Fruit fly (Drosophila melanogaster) whole organism, embryonic: ENCODE measurements around the gene Tsen34.
A peak's percentile ranks its signal among the peaks of the same experiment; 100 is the strongest.

Experiments
- BEAF-32 ChIP-seq: fragments of 200-800 bp; sonication (Bioruptor generic); optimal IDR thresholded peaks from 3 replicates; lab custom pipeline; 2017; ENCODE audit warnings: missing biosample characterization, missing genetic modification characterization, mild to moderate bottlenecking, moderate library complexity, missing genetic modification reagents
- Blimp-1 ChIP-seq: fragments of 200-800 bp; sonication (Bioruptor generic); optimal IDR thresholded peaks from 3 replicates; lab custom pipeline; 2018; ENCODE audit warnings: missing biosample characterization, missing genetic modification characterization, mild to moderate bottlenecking, moderate library complexity, missing genetic modification reagents
- Bteb2 ChIP-seq: fragments of 200-800 bp; sonication (Bioruptor generic); optimal IDR thresholded peaks from 2 replicates; lab custom pipeline; 2016; ENCODE audit warnings: missing biosample characterization, missing genetic modification characterization
- CG11093 ChIP-seq: fragments of 200-800 bp; sonication (Bioruptor generic); IDR thresholded peaks from 3 replicates; pipeline ENCODE4 v1.3.6; 2022; ENCODE audit warnings: missing biosample characterization, missing genetic modification characterization
- CG11696 ChIP-seq: fragments of 200-800 bp; sonication (Bioruptor generic); IDR thresholded peaks from 2 replicates; pipeline ENCODE4 v1.3.6; 2022; ENCODE audit warnings: missing biosample characterization, missing genetic modification characterization
- CG14441 ChIP-seq: fragments of 200-800 bp; sonication (Bioruptor generic); IDR thresholded peaks from 2 replicates; pipeline ENCODE4 v1.3.6; 2022; ENCODE audit warnings: missing biosample characterization, missing genetic modification characterization
- CG14860 ChIP-seq: fragments of 200-800 bp; sonication (Bioruptor generic); IDR thresholded peaks from 3 replicates; pipeline ENCODE4 v1.3.6; 2022; ENCODE audit warnings: missing biosample characterization, missing genetic modification characterization; ENCODE audit not compliant: partially characterized antibody
- CG15601 ChIP-seq: fragments of 200-800 bp; sonication (Bioruptor generic); optimal IDR thresholded peaks from 3 replicates; lab custom pipeline; 2019; ENCODE audit warnings: missing biosample characterization, mild to moderate bottlenecking, missing genetic modification characterization, moderate library complexity
- CG17186 ChIP-seq: fragments of 200-800 bp; sonication (Bioruptor generic); optimal IDR thresholded peaks from 3 replicates; lab custom pipeline; 2017; ENCODE audit warnings: missing biosample characterization, missing genetic modification reagents, missing genetic modification characterization
- CG33557 ChIP-seq: fragments of 200-800 bp; sonication (Bioruptor generic); optimal IDR thresholded peaks from 2 replicates; lab custom pipeline; 2019; ENCODE audit warnings: missing biosample characterization, mild to moderate bottlenecking, missing genetic modification characterization, moderate library complexity
- CG4282 ChIP-seq: fragments of 200-800 bp; sonication (Bioruptor generic); optimal IDR thresholded peaks from 2 replicates; lab custom pipeline; 2016; ENCODE audit warnings: missing biosample characterization, missing genetic modification characterization
- CG4707 ChIP-seq: fragments of 200-800 bp; sonication (Bioruptor generic); optimal IDR thresholded peaks from 2 replicates; lab custom pipeline; 2018; ENCODE audit warnings: missing biosample characterization, mild to moderate bottlenecking, missing genetic modification characterization, moderate library complexity
- Camta ChIP-seq: fragments of 200-800 bp; sonication (Bioruptor generic); optimal IDR thresholded peaks from 2 replicates; lab custom pipeline; 2016; ENCODE audit warnings: missing biosample characterization, missing genetic modification characterization
- D ChIP-seq, 2 experiments: fragments of 200-800 bp in 1 of 2; fragments of >200 bp in 1 of 2; sonication (Bioruptor generic) in 1 of 2; optimal IDR thresholded peaks; 2 replicates in 1 of 2; 3 replicates in 1 of 2; lab custom pipeline; 2017; ENCODE audit warnings: mild to moderate bottlenecking in 1 of 2, missing biosample characterization in 1 of 2, missing genetic modification characterization in 1 of 2, missing genetic modification reagents in 1 of 2
- Dref ChIP-seq: fragments of 200-800 bp; sonication (Bioruptor generic); IDR thresholded peaks from 2 replicates; pipeline ENCODE4 v1.3.6; 2022; ENCODE audit warnings: missing biosample characterization, missing genetic modification characterization
- Drgx ChIP-seq: fragments of 200-800 bp; sonication (Bioruptor generic); IDR thresholded peaks from 2 replicates; pipeline ENCODE4 v1.3.6; 2022; ENCODE audit warnings: missing biosample characterization, missing genetic modification characterization
- Fer3 ChIP-seq: fragments of 200-800 bp; sonication (Bioruptor generic); optimal IDR thresholded peaks from 2 replicates; lab custom pipeline; 2018; ENCODE audit warnings: missing biosample characterization, mild to moderate bottlenecking, missing genetic modification characterization, moderate library complexity
- Hmr ChIP-seq: fragments of 200-800 bp; sonication (Bioruptor generic); optimal IDR thresholded peaks from 3 replicates; lab custom pipeline; 2017; ENCODE audit warnings: mild to moderate bottlenecking, missing biosample characterization, missing genetic modification reagents, missing genetic modification characterization
- Kr ChIP-seq: fragments of 200-800 bp; sonication (Bioruptor generic); optimal IDR thresholded peaks from 2 replicates; lab custom pipeline; 2017; ENCODE audit warnings: missing biosample characterization, mild to moderate bottlenecking, missing genetic modification characterization
- Max ChIP-seq: fragments of 200-800 bp; sonication (Bioruptor generic); optimal IDR thresholded peaks from 2 replicates; lab custom pipeline; 2016; ENCODE audit warnings: missing biosample characterization, mild to moderate bottlenecking, missing genetic modification characterization
- Optix ChIP-seq: fragments of 200-800 bp; sonication (Bioruptor generic); IDR thresholded peaks from 3 replicates; pipeline ENCODE4 v1.3.6; 2022; ENCODE audit warnings: missing biosample characterization, missing genetic modification characterization
- Rx ChIP-seq: fragments of 200-800 bp; sonication (Bioruptor generic); IDR thresholded peaks from 2 replicates; pipeline ENCODE4 v1.3.6; 2022; ENCODE audit warnings: missing biosample characterization, missing genetic modification characterization
- TFAM ChIP-seq: fragments of 200-800 bp; sonication (Bioruptor generic); optimal IDR thresholded peaks from 2 replicates; lab custom pipeline; 2017; ENCODE audit warnings: missing biosample characterization, missing genetic modification characterization, inconsistent platforms
- Trl ChIP-seq, 3 experiments: fragments of >200 bp in 2 of 3; fragments of 200-800 bp in 1 of 3; sonication (Bioruptor generic) in 1 of 3; optimal IDR thresholded peaks; 2 replicates in 1 of 3; 3 replicates in 2 of 3; lab custom pipeline; 2016 to 2017; ENCODE audit warnings: missing biosample characterization in 1 of 3, missing genetic modification characterization in 1 of 3
- Xrp1 ChIP-seq: fragments of 200-800 bp; sonication (Bioruptor generic); IDR thresholded peaks from 2 replicates; pipeline ENCODE4 v1.3.6; 2022; ENCODE audit warnings: missing biosample characterization, missing genetic modification characterization
- ash1 ChIP-seq: fragments of 200-800 bp; sonication (Bioruptor generic); optimal IDR thresholded peaks from 2 replicates; lab custom pipeline; 2018; ENCODE audit warnings: missing biosample characterization, mild to moderate bottlenecking, missing genetic modification characterization
- bab2 ChIP-seq: fragments of 200-800 bp; sonication (Bioruptor generic); optimal IDR thresholded peaks from 2 replicates; lab custom pipeline; 2016; ENCODE audit warnings: missing biosample characterization, missing genetic modification characterization
- btn ChIP-seq: fragments of 200-800 bp; sonication (Bioruptor generic); optimal IDR thresholded peaks from 2 replicates; lab custom pipeline; 2016; ENCODE audit warnings: missing biosample characterization, missing genetic modification characterization
- cato ChIP-seq: fragments of 200-800 bp; sonication (Bioruptor generic); optimal IDR thresholded peaks from 2 replicates; lab custom pipeline; 2016; ENCODE audit warnings: missing biosample characterization, missing genetic modification characterization, borderline replicate concordance
- exex ChIP-seq: fragments of 200-800 bp; sonication (Bioruptor generic); optimal IDR thresholded peaks from 4 replicates; lab custom pipeline; 2018; ENCODE audit warnings: missing biosample characterization, mild to moderate bottlenecking, missing genetic modification characterization, moderate library complexity
- fd96Cb ChIP-seq: fragments of 200-800 bp; sonication (Bioruptor generic); optimal IDR thresholded peaks from 2 replicates; lab custom pipeline; 2018; ENCODE audit warnings: missing biosample characterization, mild to moderate bottlenecking, missing genetic modification characterization, moderate library complexity
- gce ChIP-seq: fragments of 200-800 bp; sonication (Bioruptor generic); IDR thresholded peaks from 3 replicates; pipeline ENCODE4 v1.3.6; 2022; ENCODE audit warnings: missing biosample characterization, missing genetic modification characterization
- gfzf ChIP-seq: fragments of 200-800 bp; sonication (Bioruptor generic); optimal IDR thresholded peaks from 2 replicates; lab custom pipeline; 2016; ENCODE audit warnings: missing biosample characterization, mild to moderate bottlenecking, missing genetic modification characterization, moderate library complexity
- gsb-n ChIP-seq: fragments of 200-800 bp; sonication (Bioruptor generic); optimal IDR thresholded peaks from 3 replicates; lab custom pipeline; 2018; ENCODE audit warnings: missing biosample characterization, mild to moderate bottlenecking, missing genetic modification characterization
- luna ChIP-seq: fragments of 200-800 bp; sonication (Bioruptor generic); optimal IDR thresholded peaks from 2 replicates; lab custom pipeline; 2016; ENCODE audit warnings: missing biosample characterization, missing genetic modification characterization
- pfk ChIP-seq: fragments of 200-800 bp; sonication (Bioruptor generic); optimal IDR thresholded peaks from 2 replicates; lab custom pipeline; 2018; ENCODE audit warnings: missing biosample characterization, mild to moderate bottlenecking, missing genetic modification characterization, moderate library complexity
- phol ChIP-seq: fragments of 200-800 bp; sonication (Bioruptor generic); optimal IDR thresholded peaks from 3 replicates; lab custom pipeline; 2018; ENCODE audit warnings: missing biosample characterization, mild to moderate bottlenecking, missing genetic modification characterization, moderate library complexity
- pnt ChIP-seq: fragments of 200-800 bp; sonication (Bioruptor generic); optimal IDR thresholded peaks from 3 replicates; lab custom pipeline; 2016; ENCODE audit warnings: missing biosample characterization, missing genetic modification characterization
- sc ChIP-seq, 3 experiments: fragments of >200 bp in 2 of 3; fragments of 200-800 bp in 1 of 3; sonication (Bioruptor generic) in 1 of 3; optimal IDR thresholded peaks; 2 replicates in 2 of 3; 3 replicates in 1 of 3; lab custom pipeline; 2017; ENCODE audit warnings: mild to moderate bottlenecking in 1 of 3, missing biosample characterization in 1 of 3, missing genetic modification characterization in 1 of 3, missing genetic modification reagents in 1 of 3
- sens ChIP-seq: fragments of 200-800 bp; sonication (Bioruptor generic); peaks from one replicate; lab custom pipeline; 2016; ENCODE audit warnings: missing biosample characterization, missing genetic modification characterization
- shn ChIP-seq: fragments of 200-800 bp; sonication (Bioruptor generic); optimal IDR thresholded peaks from 3 replicates; lab custom pipeline; 2016; ENCODE audit warnings: missing biosample characterization, missing genetic modification characterization
- sisA ChIP-seq: fragments of 200-800 bp; sonication (Bioruptor generic); IDR thresholded peaks from 2 replicates; pipeline ENCODE4 v1.3.6; 2022; ENCODE audit warnings: missing biosample characterization, missing genetic modification characterization
- sob ChIP-seq: fragments of 200-800 bp; sonication (Bioruptor generic); IDR thresholded peaks from 2 replicates; pipeline ENCODE4 v1.3.6; 2022; ENCODE audit warnings: missing biosample characterization, missing genetic modification characterization
- trem ChIP-seq: fragments of 200-800 bp; optimal IDR thresholded peaks from 3 replicates; lab custom pipeline; 2019; ENCODE audit warnings: missing biosample characterization, mild to moderate bottlenecking, missing genetic modification characterization, moderate library complexity
- trh ChIP-seq: fragments of 200-800 bp; sonication (Bioruptor generic); optimal IDR thresholded peaks from 2 replicates; lab custom pipeline; 2016; ENCODE audit warnings: missing biosample characterization, missing genetic modification characterization
- tx ChIP-seq: fragments of 200-800 bp; sonication (Bioruptor generic); optimal IDR thresholded peaks from 2 replicates; lab custom pipeline; 2016; ENCODE audit warnings: missing biosample characterization, missing genetic modification characterization
- zen2 ChIP-seq: fragments of 200-800 bp; sonication (Bioruptor generic); IDR thresholded peaks from 3 replicates; pipeline ENCODE4 v1.3.6; 2022; ENCODE audit warnings: missing biosample characterization, missing genetic modification characterization; ENCODE audit not compliant: partially characterized antibody

The Tsen34 gene

DNA sequence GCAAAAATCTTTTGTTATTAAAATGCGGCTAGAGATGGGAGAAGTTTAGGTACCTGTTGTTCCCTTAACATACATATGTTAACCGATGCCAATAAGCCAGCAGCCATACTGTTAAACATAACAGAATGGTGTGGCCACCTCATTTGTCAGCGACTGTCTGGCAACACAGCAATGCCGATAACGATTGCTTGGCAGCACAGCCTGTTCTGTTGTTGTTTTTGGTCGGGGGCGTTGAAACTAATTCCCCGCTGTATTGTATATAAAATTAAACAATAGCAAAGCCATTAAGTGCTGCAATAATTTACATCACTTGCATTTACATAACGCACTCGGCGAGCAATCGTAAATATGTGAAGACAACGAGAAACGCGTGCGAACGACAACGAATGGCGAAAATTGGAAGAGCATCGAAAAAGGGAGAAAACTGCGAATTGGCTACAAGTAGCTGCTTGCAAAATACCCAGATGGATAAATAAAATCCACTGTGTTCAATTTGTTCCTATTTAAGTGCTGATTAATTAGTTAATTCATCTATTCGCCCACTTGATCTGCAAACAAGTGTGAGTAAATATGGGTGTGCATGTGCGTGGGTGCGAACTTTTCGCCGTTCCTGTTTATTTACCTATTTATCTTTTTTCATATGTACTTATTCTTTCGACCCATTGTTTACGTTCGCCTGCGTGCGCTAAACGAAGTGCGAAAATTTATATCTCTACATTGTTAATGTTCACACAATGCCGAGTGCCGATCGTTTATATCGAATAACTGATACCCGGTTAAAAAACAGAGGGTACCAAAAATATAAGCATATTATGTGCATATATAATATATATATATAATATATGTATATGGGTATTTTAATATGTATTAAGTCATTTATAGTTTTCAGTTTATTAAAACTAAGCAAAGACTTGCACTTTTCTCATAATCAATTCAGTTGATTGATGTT lies at the start of gene Tsen34, which contains the start of gene Mgat4a (continued):
- TF ChIP-seq sob (GFP tag; lab: Robert Waterston, UW): peak; percentile 72
- TF ChIP-seq Xrp1: peak; percentile 54
- no peak for TF ChIP-seq Fer3 (tag; lab: Kevin White, UChicago)
- TF ChIP-seq Max: peak; percentile 53
- TF ChIP-seq CG14860 (GFP tag; lab: Robert Waterston, UW): peak; percentile 31; the same call in 1 of the 3 replicates
- peak; percentile 12 for TF ChIP-seq Bteb2 (GFP tag; lab: Kevin White, UChicago)
- TF ChIP-seq Camta (GFP tag; lab: Kevin White, UChicago): peak; percentile 26
- no peak for TF ChIP-seq sisA (GFP tag; lab: Robert Waterston, UW)
- TF ChIP-seq gce (GFP tag; lab: Robert Waterston, UW): no peak
- peak; percentile 27 for TF ChIP-seq bab2 (GFP tag; lab: Kevin White, UChicago)
- TF ChIP-seq CG14441 (GFP tag; lab: Robert Waterston, UW): peak; percentile 52
- no peak for TF ChIP-seq Kr (GFP tag; lab: Kevin White, UChicago)
- peak; percentile 37 for TF ChIP-seq tx (GFP tag; lab: Kevin White, UChicago)
- TF ChIP-seq trh (GFP tag; lab: Kevin White, UChicago): no peak
- peak; percentile 76 for TF ChIP-seq Hmr
- TF ChIP-seq BEAF-32: peak; percentile 65
- TF ChIP-seq Rx (GFP tag; lab: Robert Waterston, UW): no peak
- TF ChIP-seq CG4282 (GFP tag; lab: Kevin White, UChicago): no peak
- no peak for TF ChIP-seq Drgx
- no peak for TF ChIP-seq pnt (GFP tag; lab: Kevin White, UChicago)
- peak; percentile 51 for TF ChIP-seq pfk (GFP tag; lab: Kevin White, UChicago)
- TF ChIP-seq trem: peak; percentile 58
- TF ChIP-seq shn (GFP tag; lab: Kevin White, UChicago): no peak
- TF ChIP-seq sens (GFP tag; lab: Kevin White, UChicago): peak; percentile 86
- no peak for TF ChIP-seq Optix (GFP tag; lab: Robert Waterston, UW)
- TF ChIP-seq Dref (GFP tag; lab: Robert Waterston, UW): peak; percentile 85
- TF ChIP-seq Trl (optimal IDR thresholded peaks at IDR 0.05; lab: Kevin White, UChicago): no peak
- TF ChIP-seq Trl (GFP tag; optimal IDR thresholded peaks at IDR 0.05; lab: Kevin White, UChicago): peak; percentile 32
- TF ChIP-seq exex (tag; lab: Kevin White, UChicago): no peak
- TF ChIP-seq CG15601: no peak
- TF ChIP-seq phol (tag; lab: Kevin White, UChicago): peak; percentile 37
- TF ChIP-seq CG4707 (GFP tag; lab: Kevin White, UChicago): no peak
- peak; percentile 31 for TF ChIP-seq CG17186 (GFP tag; lab: Kevin White, UChicago)
- peak; percentile 49 for TF ChIP-seq luna (GFP tag; lab: Kevin White, UChicago)
- TF ChIP-seq btn (GFP tag; lab: Kevin White, UChicago): no peak
- no peak for TF ChIP-seq D (optimal IDR thresholded peaks at IDR 0.05; lab: Kevin White, UChicago)
- no peak for TF ChIP-seq D (GFP tag; optimal IDR thresholded peaks at IDR 0.05; lab: Kevin White, UChicago)
- TF ChIP-seq sc (optimal IDR thresholded peaks at IDR 0.05; lab: Kevin White, UChicago): no peak
- no peak for TF ChIP-seq sc (GFP tag; optimal IDR thresholded peaks at IDR 0.05; lab: Kevin White, UChicago)
- TF ChIP-seq gfzf: peak; percentile 34
- 0 out of 2 replicates have a peak, but pooled peaks have one; percentile 13 for TF ChIP-seq CG11696 (GFP tag; lab: Robert Waterston, UW)
- no peak; the same call in 2 of the 3 replicates for TF ChIP-seq zen2 (GFP tag; lab: Robert Waterston, UW)
- no peak for TF ChIP-seq CG33557 (GFP tag; lab: Kevin White, UChicago)
- TF ChIP-seq CG11093 (GFP tag; lab: Robert Waterston, UW): no peak
- TF ChIP-seq gsb-n (tag; lab: Kevin White, UChicago): no peak
- no peak for TF ChIP-seq TFAM (GFP tag; lab: Kevin White, UChicago)
- no peak for TF ChIP-seq fd96Cb (tag; lab: Kevin White, UChicago)
- TF ChIP-seq cato (GFP tag; lab: Kevin White, UChicago): no peak
- TF ChIP-seq Blimp-1 (GFP tag; lab: Kevin White, UChicago): no peak
- TF ChIP-seq ash1 (GFP tag; lab: Kevin White, UChicago): peak; percentile 59
